Worm (Caenorhabditis elegans): ENCODE results near the gene ref-2.

- TF ChIP-seq ama-1 (optimal IDR thresholded peaks at IDR 0.05) (no peak), tbx-2 (tag; optimal IDR thresholded peaks at IDR 0.05) (no peak), lin-11 (tag; optimal IDR thresholded peaks at IDR 0.05) (no peak), dmd-4 (tag; optimal IDR thresholded peaks at IDR 0.05; ENCODE audit: borderline replicate concordance) (no peak), nhr-11 (tag; optimal IDR thresholded peaks at IDR 0.05) (no peak), ceh-9 (tag; optimal IDR thresholded peaks at IDR 0.05) (no peak), pat-9 (tag; optimal IDR thresholded peaks at IDR 0.05) (no peak), che-1 (tag; optimal IDR thresholded peaks at IDR 0.05) (no peak), nfya-1 (tag; optimal IDR thresholded peaks at IDR 0.05) (no peak), elt-4 (tag; optimal IDR thresholded peaks at IDR 0.05) (no peak), C38D4.7 (GFP tag; optimal IDR thresholded peaks at IDR 0.05) (no peak), ceh-31 (tag; optimal IDR thresholded peaks at IDR 0.05) (no peak), unc-3 (GFP tag; conservative IDR thresholded peaks at IDR 0.05) (no peak), unc-3 (tag; optimal IDR thresholded peaks at IDR 0.05) (no peak)
Measured at ce11 chrX:7726351-7726750, 17.7 kb upstream of the ref-2 start.
